Worm (Caenorhabditis elegans) whole organism, L1 larva: ENCODE measurements around the gene F36D4.1.

Experiments
- alr-1 ChIP-seq: fragments of 200-800 bp; sonication (Bioruptor generic); optimal IDR thresholded peaks from 2 replicates; lab custom pipeline; 2018; ENCODE audit warnings: borderline replicate concordance, mild to moderate bottlenecking, missing genetic modification characterization, missing compliant biosample characterization
- blmp-1 ChIP-seq: fragments of 150-350 bp; optimal IDR thresholded peaks from 2 replicates; lab custom pipeline; 2014; ENCODE audit warnings: missing biosample characterization, missing genetic modification characterization
- ceh-88 ChIP-seq: fragments of 200-800 bp; sonication (Bioruptor generic); IDR thresholded peaks from 2 replicates; pipeline ENCODE4 v1.3.6; 2022; ENCODE audit warnings: missing genetic modification characterization, missing compliant biosample characterization
- lin-15B ChIP-seq: fragments of 150-350 bp; sonication (generic microtip); optimal IDR thresholded peaks from 3 replicates; lab custom pipeline; 2014; ENCODE audit warnings: missing biosample characterization, missing genetic modification characterization
- lin-35 ChIP-seq, 2 experiments: fragments of 150-350 bp; optimal IDR thresholded peaks; 2 replicates each; lab custom pipeline; 2014; ENCODE audit warnings: missing biosample characterization in 2 of 2, missing genetic modification characterization in 2 of 2, missing genetic modification reagents in 2 of 2
- lsy-2 ChIP-seq, 2 experiments: fragments of 150-350 bp; optimal IDR thresholded peaks; 2 replicates each; lab custom pipeline; 2014; ENCODE audit warnings: missing biosample characterization in 2 of 2, missing genetic modification characterization in 2 of 2
- nhr-12 ChIP-seq: sonication (generic microtip); optimal IDR thresholded peaks from 2 replicates; lab custom pipeline; 2017; ENCODE audit warnings: missing biosample characterization, missing genetic modification characterization
- pqm-1 ChIP-seq: sonication (generic microtip); optimal IDR thresholded peaks from 3 replicates; lab custom pipeline; 2017; ENCODE audit warnings: missing biosample characterization, missing genetic modification characterization
- rnt-1 ChIP-seq: sonication (generic microtip); optimal IDR thresholded peaks from 2 replicates; lab custom pipeline; 2016; ENCODE audit warnings: mild to moderate bottlenecking, missing genetic modification characterization, moderate library complexity, missing compliant biosample characterization
- skn-1 ChIP-seq: fragments of 150-350 bp; optimal IDR thresholded peaks from 2 replicates; lab custom pipeline; 2014; ENCODE audit warnings: missing biosample characterization, missing genetic modification characterization
- snu-23 ChIP-seq: sonication (generic microtip); optimal IDR thresholded peaks from 2 replicates; lab custom pipeline; 2016; ENCODE audit warnings: missing genetic modification characterization, missing compliant biosample characterization
- vab-15 ChIP-seq: sonication (generic microtip); optimal IDR thresholded peaks from 2 replicates; lab custom pipeline; 2017; ENCODE audit warnings: missing genotype, mild to moderate bottlenecking, missing genetic modification characterization, missing compliant biosample characterization
- xbp-1 ChIP-seq: sonication (generic microtip); optimal IDR thresholded peaks from 2 replicates; lab custom pipeline; 2016; ENCODE audit warnings: missing genetic modification characterization, missing compliant biosample characterization
- ztf-11 ChIP-seq, 2 experiments: sonication (generic microtip); optimal IDR thresholded peaks; 2 replicates each; lab custom pipeline; 2016 to 2017; ENCODE audit warnings: missing genetic modification characterization in 2 of 2, missing biosample characterization in 1 of 2, missing compliant biosample characterization in 1 of 2

- no peak for TF ChIP-seq lsy-2 (tag; optimal IDR thresholded peaks at IDR 0.05; lab: Kevin White, UChicago)
- TF ChIP-seq ztf-11 (tag; optimal IDR thresholded peaks at IDR 0.05; lab: Kevin White, UChicago), result no peak
- TF ChIP-seq blmp-1 (tag; lab: Kevin White, UChicago), result no peak
- TF ChIP-seq lin-35 (GFP tag; optimal IDR thresholded peaks at IDR 0.05; lab: Kevin White, UChicago), result no peak
- TF ChIP-seq pqm-1, result no peak
- TF ChIP-seq xbp-1 (tag; lab: Kevin White, UChicago), result no peak
- no peak for TF ChIP-seq skn-1 (tag; lab: Kevin White, UChicago)
- no peak for TF ChIP-seq snu-23
- TF ChIP-seq rnt-1 (tag; lab: Kevin White, UChicago), result no peak
- no peak for TF ChIP-seq alr-1 (tag; lab: Kevin White, UChicago)
- no peak for TF ChIP-seq vab-15 (tag; lab: Kevin White, UChicago)
- TF ChIP-seq ceh-88 (GFP tag; lab: Robert Waterston, UW), result no peak
- TF ChIP-seq lin-15B (tag; lab: Kevin White, UChicago), result no peak
- no peak for TF ChIP-seq nhr-12
Observed at ce11 chrV:9376417-9376816, 40.3 kb upstream of the F36D4.1 start, which contains the start of gene E02C12.19.
